Worm (Caenorhabditis elegans): ENCODE results near the gene ceeh-1.

DNA sequence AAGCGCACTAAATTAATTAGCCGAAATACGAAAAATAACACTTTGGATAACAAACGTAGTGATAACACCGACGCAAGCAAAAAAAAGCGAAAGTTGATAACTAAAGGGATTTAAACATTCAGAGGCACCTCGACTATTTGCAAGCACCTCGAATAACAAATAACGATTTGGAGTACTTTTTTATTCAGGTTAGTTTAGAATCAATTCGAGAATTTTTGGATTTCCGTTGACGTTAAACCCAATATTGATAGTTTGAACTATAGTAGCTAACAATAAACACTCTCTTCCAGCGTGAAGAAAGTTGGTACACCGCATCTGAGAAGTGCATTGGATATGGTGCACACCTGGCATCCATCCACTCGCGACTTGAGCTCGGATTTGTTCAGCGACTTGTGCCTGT is 6.8 kb downstream of the ceeh-1 start:
- TF ChIP-seq him-1 (tag; optimal IDR thresholded peaks at IDR 0.05), result no peak
- TF ChIP-seq W03F9.2 (tag; optimal IDR thresholded peaks at IDR 0.05), result no peak
- TF ChIP-seq dao-5 (tag; optimal IDR thresholded peaks at IDR 0.05), result no peak

Data from whole organism, L4/young adult.